Fruit fly (Drosophila melanogaster): ENCODE data around the gene CG3748.

CG3748 gene

dm6 chr2L:9342532-9342931 is at the start of gene CG3748:
Gene CG3748, plus strand, starts transcription at chr2L:9342832.
- no peak for TF ChIP-seq Eip78C (GFP tag)
- TF ChIP-seq dac (GFP tag; optimal IDR thresholded peaks at IDR 0.05), result no peak
- no peak for TF ChIP-seq ss (GFP tag; optimal IDR thresholded peaks at IDR 0.05)
- TF ChIP-seq OdsH (GFP tag; optimal IDR thresholded peaks at IDR 0.05), result no peak
- no peak for TF ChIP-seq CG3032 (tag; optimal IDR thresholded peaks at IDR 0.05)
- no peak for TF ChIP-seq CG3919 (GFP tag; optimal IDR thresholded peaks at IDR 0.05)
- TF ChIP-seq Gug (GFP tag; IDR thresholded peaks at IDR 0.05), result no peak
- TF ChIP-seq CG15336 (GFP tag; IDR thresholded peaks at IDR 0.05), result no peak
- no peak for TF ChIP-seq CG6276 (GFP tag; optimal IDR thresholded peaks at IDR 0.05)
- TF ChIP-seq CG32006 (GFP tag; optimal IDR thresholded peaks at IDR 0.05), result no peak
- TF ChIP-seq Lpt (GFP tag; optimal IDR thresholded peaks at IDR 0.05), result no peak
- no peak for TF ChIP-seq fkh (GFP tag; optimal IDR thresholded peaks at IDR 0.05)
- no peak for TF ChIP-seq CG8119 (GFP tag; IDR thresholded peaks at IDR 0.05)
- TF ChIP-seq CG11762 (GFP tag; optimal IDR thresholded peaks at IDR 0.05; ENCODE audit: insufficient read depth), result no peak
- no peak for TF ChIP-seq CG6854 (GFP tag; optimal IDR thresholded peaks at IDR 0.05)
- no peak for TF ChIP-seq CG7368 (GFP tag; optimal IDR thresholded peaks at IDR 0.05)
- TF ChIP-seq Hr38 (GFP tag; optimal IDR thresholded peaks at IDR 0.05), result no peak
- no peak for TF ChIP-seq CG8632 (GFP tag; optimal IDR thresholded peaks at IDR 0.05)

dm6 chr2L:9321022-9321421 is 21.6 kb upstream of the CG3748 start:
- TF ChIP-seq eg (GFP tag; IDR thresholded peaks at IDR 0.05), result no peak
- TF ChIP-seq CG6854 (GFP tag; optimal IDR thresholded peaks at IDR 0.05), result no peak
- no peak for TF ChIP-seq acj6 (GFP tag; optimal IDR thresholded peaks at IDR 0.05)
- TF ChIP-seq dsx (GFP tag; optimal IDR thresholded peaks at IDR 0.05; ENCODE audit: poor library complexity, severe bottlenecking), result no peak
- no peak for TF ChIP-seq fd85E (GFP tag; optimal IDR thresholded peaks at IDR 0.05)
- TF ChIP-seq CG4318 (GFP tag; optimal IDR thresholded peaks at IDR 0.05), result no peak

dm6 chr2L:9327444-9327843 is 15.2 kb upstream of the CG3748 start, which contains the start of gene CG17005:
Gene CG17005, plus strand, starts transcription at chr2L:9327744.
- TF ChIP-seq CG7368 (GFP tag; optimal IDR thresholded peaks at IDR 0.05) (no peak), svp (GFP tag) (no peak), acj6 (GFP tag; optimal IDR thresholded peaks at IDR 0.05) (no peak), CG16779 (tag; optimal IDR thresholded peaks at IDR 0.05) (no peak), Hr38 (GFP tag; optimal IDR thresholded peaks at IDR 0.05) (no peak), CG10631 (GFP tag; optimal IDR thresholded peaks at IDR 0.05) (no peak), Ets21C (GFP tag; optimal IDR thresholded peaks at IDR 0.05) (no peak), CG1621 (tag; optimal IDR thresholded peaks at IDR 0.05) (no peak), Met (GFP tag; optimal IDR thresholded peaks at IDR 0.05) (no peak), dsx (GFP tag; optimal IDR thresholded peaks at IDR 0.05; ENCODE audit: poor library complexity, severe bottlenecking) (no peak), CG34406 (GFP tag; optimal IDR thresholded peaks at IDR 0.05) (no peak), vri (GFP tag; optimal IDR thresholded peaks at IDR 0.05) (no peak), fkh (GFP tag; optimal IDR thresholded peaks at IDR 0.05) (no peak), CG6163 (GFP tag; IDR thresholded peaks at IDR 0.05) (no peak), CG32006 (GFP tag; optimal IDR thresholded peaks at IDR 0.05) (no peak), ss (GFP tag; optimal IDR thresholded peaks at IDR 0.05) (no peak), CG10669 (GFP tag; optimal IDR thresholded peaks at IDR 0.05) (no peak), pdm3 (GFP tag; optimal IDR thresholded peaks at IDR 0.05) (no peak), CG31627 (GFP tag; optimal IDR thresholded peaks at IDR 0.05) (no peak)

- TF ChIP-seq CG1621 (tag; optimal IDR thresholded peaks at IDR 0.05) (peak; percentile 100), fd85E (GFP tag; optimal IDR thresholded peaks at IDR 0.05) (no peak)
Observed at dm6 chr2L:9330628-9331027, 12.0 kb upstream of the CG3748 start, which contains the start of gene Cks30A. Gene Cks30A, plus strand, starts transcription at chr2L:9330763.
